Worm (Caenorhabditis elegans) whole organism, L3 larva: Measurements from ENCODE around the gene mtx-2.

Experiments used
- ama-1 ChIP-seq: fragments of 150-350 bp; optimal IDR thresholded peaks from 2 replicates; lab custom pipeline; 2018
- fos-1 ChIP-seq: fragments of 150-350 bp; optimal IDR thresholded peaks from 2 replicates; lab custom pipeline; 2014; ENCODE audit warnings: missing biosample characterization, missing genetic modification characterization
- lin-39 ChIP-seq: fragments of 150-350 bp; optimal IDR thresholded peaks from 2 replicates; lab custom pipeline; 2018; ENCODE audit warnings: missing biosample characterization, missing genetic modification reagents, missing genetic modification characterization
- mdl-1 ChIP-seq: fragments of 150-350 bp; optimal IDR thresholded peaks from 2 replicates; lab custom pipeline; 2014; ENCODE audit warnings: missing biosample characterization, missing genetic modification characterization
- nfya-1 ChIP-seq: sonication (generic microtip); optimal IDR thresholded peaks from 2 replicates; lab custom pipeline; 2017; ENCODE audit warnings: missing genetic modification characterization, mild to moderate bottlenecking, missing compliant biosample characterization, antibody characterized with exemption, moderate library complexity; ENCODE audit not compliant: insufficient read depth
- nhr-11 ChIP-seq: fragments of 150-350 bp; optimal IDR thresholded peaks from 2 replicates; lab custom pipeline; 2014; ENCODE audit warnings: missing biosample characterization, missing genetic modification characterization
- nhr-12 ChIP-seq: fragments of 150-350 bp; optimal IDR thresholded peaks from 2 replicates; lab custom pipeline; 2014; ENCODE audit warnings: missing biosample characterization, missing genetic modification characterization
- nhr-237 ChIP-seq: fragments of 150-350 bp; optimal IDR thresholded peaks from 2 replicates; lab custom pipeline; 2014; ENCODE audit warnings: missing biosample characterization, missing genetic modification characterization
- nhr-25 ChIP-seq: sonication (generic microtip); optimal IDR thresholded peaks from 2 replicates; lab custom pipeline; 2017; ENCODE audit warnings: missing biosample characterization, missing genetic modification characterization
- nhr-28 ChIP-seq: fragments of 150-350 bp; optimal IDR thresholded peaks from 2 replicates; lab custom pipeline; 2014; ENCODE audit warnings: missing biosample characterization, missing genetic modification characterization
- snpc-4 ChIP-seq: fragments of 150-350 bp; optimal IDR thresholded peaks from 2 replicates; lab custom pipeline; 2014; ENCODE audit warnings: missing biosample characterization, missing genetic modification characterization
- unc-62 ChIP-seq: fragments of 150-350 bp; sonication (generic microtip); optimal IDR thresholded peaks from 4 replicates; lab custom pipeline; 2014; ENCODE audit warnings: missing biosample characterization, missing genetic modification reagents, missing genetic modification characterization
- zag-1 ChIP-seq: fragments of 150-350 bp; optimal IDR thresholded peaks from 2 replicates; lab custom pipeline; 2014; ENCODE audit warnings: missing biosample characterization, missing genetic modification characterization
- ztf-11 ChIP-seq: fragments of 150-350 bp; optimal IDR thresholded peaks from 2 replicates; lab custom pipeline; 2014; ENCODE audit warnings: missing biosample characterization, missing genetic modification characterization

ce11 chrIII:7724433-7724832 is 39.0 kb downstream of the mtx-2 start:
- TF ChIP-seq nfya-1 (tag; lab: Kevin White, UChicago) (peak; percentile 55), nhr-25 (tag; lab: Kevin White, UChicago) (no peak), mdl-1 (tag; lab: Kevin White, UChicago) (no peak), zag-1 (no peak), fos-1 (tag; lab: Kevin White, UChicago) (no peak), ama-1 (no peak), snpc-4 (no peak), ztf-11 (tag; lab: Kevin White, UChicago) (no peak), lin-39 (peak; percentile 30), nhr-28 (no peak), unc-62 (no peak), nhr-11 (tag; lab: Kevin White, UChicago) (no peak), nhr-12 (tag; lab: Kevin White, UChicago) (no peak), nhr-237 (tag; lab: Kevin White, UChicago) (no peak)
